Fruit fly (Drosophila melanogaster) whole organism, embryonic: ENCODE measurements around the gene Gs1l.

Source experiments
- Awh ChIP-seq: fragments of 200-800 bp; sonication (Bioruptor generic); IDR thresholded peaks from 2 replicates; pipeline ENCODE4, ENCODE4 v1.3.6; 2022; ENCODE audit warnings: missing biosample characterization, missing genetic modification characterization
- BEAF-32 ChIP-seq: fragments of 200-800 bp; sonication (Bioruptor generic); optimal IDR thresholded peaks from 3 replicates; lab custom pipeline; 2017; ENCODE audit warnings: missing biosample characterization, missing genetic modification characterization, mild to moderate bottlenecking, moderate library complexity, missing genetic modification reagents
- Bgb ChIP-seq: fragments of 200-800 bp; sonication (Bioruptor generic); IDR thresholded peaks from 2 replicates; pipeline ENCODE4 v1.3.6; 2022; ENCODE audit warnings: missing biosample characterization, missing genetic modification characterization; ENCODE audit not compliant: partially characterized antibody
- CG1233 ChIP-seq: fragments of 200-800 bp; sonication (Bioruptor generic); optimal IDR thresholded peaks from 4 replicates; lab custom pipeline; 2018; ENCODE audit warnings: missing biosample characterization, mild to moderate bottlenecking, missing genetic modification characterization
- CG13123 ChIP-seq: fragments of 200-800 bp; sonication (Bioruptor generic); optimal IDR thresholded peaks from 2 replicates; lab custom pipeline; 2016; ENCODE audit warnings: missing biosample characterization, missing genetic modification characterization
- CG14441 ChIP-seq: fragments of 200-800 bp; sonication (Bioruptor generic); IDR thresholded peaks from 2 replicates; pipeline ENCODE4 v1.3.6; 2022; ENCODE audit warnings: missing biosample characterization, missing genetic modification characterization
- CG14667 ChIP-seq: fragments of 200-800 bp; sonication (Bioruptor generic); IDR thresholded peaks from 2 replicates; pipeline ENCODE4 v1.3.6; 2022; ENCODE audit warnings: missing biosample characterization, missing genetic modification characterization
- CG16815 ChIP-seq: fragments of 200-800 bp; sonication (Bioruptor generic); optimal IDR thresholded peaks from 3 replicates; lab custom pipeline; 2017; ENCODE audit warnings: missing biosample characterization, mild to moderate bottlenecking, missing genetic modification characterization
- CG17568 ChIP-seq: fragments of 200-800 bp; sonication (Bioruptor generic); optimal IDR thresholded peaks from 2 replicates; lab custom pipeline; 2018; ENCODE audit warnings: missing biosample characterization, mild to moderate bottlenecking, missing genetic modification characterization, moderate library complexity
- CG17802 ChIP-seq: fragments of 200-800 bp; sonication (Bioruptor generic); optimal IDR thresholded peaks from 2 replicates; lab custom pipeline; 2018; ENCODE audit warnings: missing biosample characterization, mild to moderate bottlenecking, missing genetic modification characterization, moderate library complexity
- CG18764 ChIP-seq: fragments of 200-800 bp; sonication (Bioruptor generic); optimal IDR thresholded peaks from 3 replicates; lab custom pipeline; 2016; ENCODE audit warnings: missing biosample characterization, missing genetic modification characterization
- CG2889 ChIP-seq: fragments of 200-800 bp; sonication (Bioruptor generic); IDR thresholded peaks from 3 replicates; pipeline ENCODE4 v1.3.6; 2022; ENCODE audit warnings: missing biosample characterization, missing genetic modification characterization
- CG4854 ChIP-seq: fragments of 200-800 bp; sonication (Bioruptor generic); optimal IDR thresholded peaks from 2 replicates; lab custom pipeline; 2016; ENCODE audit warnings: missing biosample characterization, missing genetic modification characterization, inconsistent platforms
- CG6272 ChIP-seq: fragments of 200-800 bp; sonication (Bioruptor generic); IDR thresholded peaks from 2 replicates; pipeline ENCODE4 v1.3.6; 2022; ENCODE audit warnings: missing biosample characterization, missing genetic modification characterization
- CG6654 ChIP-seq: fragments of 200-800 bp; sonication (Bioruptor generic); optimal IDR thresholded peaks from 2 replicates; lab custom pipeline; 2017; ENCODE audit warnings: missing biosample characterization, mild to moderate bottlenecking, missing genetic modification characterization
- CG7357 ChIP-seq: fragments of 200-800 bp; sonication (Bioruptor generic); IDR thresholded peaks from 3 replicates; pipeline ENCODE4 v1.3.6; 2022; ENCODE audit warnings: missing biosample characterization, missing genetic modification characterization
- CG7372 ChIP-seq: fragments of 200-800 bp; sonication (Bioruptor generic); IDR thresholded peaks from 2 replicates; pipeline ENCODE4 v1.3.6; 2022; ENCODE audit warnings: missing biosample characterization, missing genetic modification characterization
- CHES-1-like ChIP-seq: fragments of 200-800 bp; sonication (Bioruptor generic); optimal IDR thresholded peaks from 2 replicates; lab custom pipeline; 2016; ENCODE audit warnings: missing biosample characterization, missing genetic modification characterization
- CoRest ChIP-seq: fragments of 200-800 bp; sonication (Bioruptor generic); optimal IDR thresholded peaks from 3 replicates; lab custom pipeline; 2018; ENCODE audit warnings: missing biosample characterization, mild to moderate bottlenecking, missing genetic modification characterization, moderate library complexity
- D19A ChIP-seq: fragments of 200-800 bp; optimal IDR thresholded peaks from 3 replicates; lab custom pipeline; 2019; ENCODE audit warnings: missing biosample characterization, mild to moderate bottlenecking, missing genetic modification characterization, moderate library complexity
- Dek ChIP-seq: fragments of 200-800 bp; sonication (Bioruptor generic); optimal IDR thresholded peaks from 3 replicates; lab custom pipeline; 2019; ENCODE audit warnings: missing biosample characterization, mild to moderate bottlenecking, missing genetic modification characterization, moderate library complexity
- Dip2 ChIP-seq: fragments of 200-800 bp; sonication (Bioruptor generic); IDR thresholded peaks from 2 replicates; pipeline ENCODE4 v1.3.6; 2022; ENCODE audit warnings: missing biosample characterization, missing genetic modification characterization
- Dp ChIP-seq: fragments of 200-800 bp; sonication (Bioruptor generic); optimal IDR thresholded peaks from 2 replicates; lab custom pipeline; 2018; ENCODE audit warnings: missing biosample characterization, mild to moderate bottlenecking, missing genetic modification characterization, moderate library complexity
- Ets65A ChIP-seq: fragments of 200-800 bp; sonication (Bioruptor generic); peaks from one replicate; lab custom pipeline; 2016; ENCODE audit warnings: missing biosample characterization, missing genetic modification characterization
- Ets97D ChIP-seq: fragments of 200-800 bp; sonication (Bioruptor generic); optimal IDR thresholded peaks from 3 replicates; lab custom pipeline; 2016; ENCODE audit warnings: missing biosample characterization, missing genetic modification characterization
- Nf-YA ChIP-seq: fragments of 200-800 bp; sonication (Bioruptor generic); IDR thresholded peaks from 2 replicates; pipeline ENCODE4 v1.3.6; 2022; ENCODE audit warnings: missing biosample characterization, missing genetic modification characterization
- Rfx ChIP-seq: fragments of 200-800 bp; sonication (Bioruptor generic); IDR thresholded peaks from 2 replicates; pipeline ENCODE4 v1.3.6; 2022; ENCODE audit warnings: missing biosample characterization, missing genetic modification characterization
- Ssrp ChIP-seq: fragments of 200-800 bp; sonication (Bioruptor generic); optimal IDR thresholded peaks from 2 replicates; lab custom pipeline; 2018; ENCODE audit warnings: missing biosample characterization, mild to moderate bottlenecking, missing genetic modification characterization, moderate library complexity
- ase ChIP-seq: fragments of 200-800 bp; sonication (Bioruptor generic); IDR thresholded peaks from 3 replicates; pipeline ENCODE4 v1.3.6; 2022; ENCODE audit warnings: missing biosample characterization, missing genetic modification characterization
- bsh ChIP-seq, 2 experiments: fragments of 200-800 bp; sonication (Bioruptor generic); optimal IDR thresholded peaks; 2 replicates each; lab custom pipeline; 2017 to 2018; ENCODE audit warnings: mild to moderate bottlenecking in 2 of 2, missing biosample characterization in 2 of 2, missing genetic modification characterization in 2 of 2, moderate library complexity in 1 of 2
- cad ChIP-seq: fragments of >200 bp; optimal IDR thresholded peaks from 2 replicates; lab custom pipeline; 2017; ENCODE audit warnings: missing biosample characterization, missing genetic modification characterization
- cato ChIP-seq: fragments of 200-800 bp; sonication (Bioruptor generic); optimal IDR thresholded peaks from 2 replicates; lab custom pipeline; 2016; ENCODE audit warnings: missing biosample characterization, missing genetic modification characterization, borderline replicate concordance
- dmrt99B ChIP-seq: fragments of 200-800 bp; sonication (Bioruptor generic); optimal IDR thresholded peaks from 2 replicates; lab custom pipeline; 2018; ENCODE audit warnings: missing biosample characterization, mild to moderate bottlenecking, missing genetic modification characterization, moderate library complexity
- ems ChIP-seq: fragments of 200-800 bp; sonication (Bioruptor generic); optimal IDR thresholded peaks from 3 replicates; lab custom pipeline; 2016; ENCODE audit warnings: missing biosample characterization, missing genetic modification characterization
- en ChIP-seq: fragments of 200-800 bp; sonication (Bioruptor generic); optimal IDR thresholded peaks from 2 replicates; lab custom pipeline; 2016; ENCODE audit warnings: missing biosample characterization, missing genetic modification characterization
- eve ChIP-seq, 2 experiments: fragments of >200 bp; optimal IDR thresholded peaks; 2 replicates each; lab custom pipeline; 2017; ENCODE audit warnings: missing biosample characterization in 2 of 2, missing genetic modification characterization in 2 of 2
- gce ChIP-seq: fragments of 200-800 bp; sonication (Bioruptor generic); IDR thresholded peaks from 3 replicates; pipeline ENCODE4 v1.3.6; 2022; ENCODE audit warnings: missing biosample characterization, missing genetic modification characterization
- grn ChIP-seq: fragments of 200-800 bp; sonication (Bioruptor generic); optimal IDR thresholded peaks from 3 replicates; lab custom pipeline; 2017; ENCODE audit warnings: missing biosample characterization, missing genetic modification characterization
- gsb-n ChIP-seq: fragments of 200-800 bp; sonication (Bioruptor generic); optimal IDR thresholded peaks from 3 replicates; lab custom pipeline; 2018; ENCODE audit warnings: missing biosample characterization, mild to moderate bottlenecking, missing genetic modification characterization
- jing ChIP-seq: fragments of 200-800 bp; sonication (Bioruptor generic); optimal IDR thresholded peaks from 2 replicates; lab custom pipeline; 2018; ENCODE audit warnings: missing biosample characterization, mild to moderate bottlenecking, missing genetic modification characterization
- lov ChIP-seq, 2 experiments: fragments of 200-800 bp in 1 of 2; fragments of >200 bp in 1 of 2; sonication (Bioruptor generic) in 1 of 2; IDR thresholded peaks in 1 of 2; optimal IDR thresholded peaks in 1 of 2; 2 replicates in 1 of 2; 3 replicates in 1 of 2; pipeline versions ENCODE4 v1.3.6 to Lab custom; 2017 to 2022; ENCODE audit warnings: missing biosample characterization in 1 of 2, missing genetic modification characterization in 1 of 2
- mirr ChIP-seq: fragments of 200-800 bp; sonication (Bioruptor generic); optimal IDR thresholded peaks from 3 replicates; lab custom pipeline; 2018; ENCODE audit warnings: missing biosample characterization, mild to moderate bottlenecking, missing genetic modification characterization
- mld ChIP-seq: fragments of 200-800 bp; sonication (Bioruptor generic); IDR thresholded peaks from 3 replicates; pipeline ENCODE4 v1.3.6; 2022; ENCODE audit warnings: missing biosample characterization, missing genetic modification characterization; ENCODE audit not compliant: partially characterized antibody
- nmo ChIP-seq: fragments of 200-800 bp; sonication (Bioruptor generic); optimal IDR thresholded peaks from 2 replicates; lab custom pipeline; 2018; ENCODE audit warnings: missing biosample characterization, mild to moderate bottlenecking, missing genetic modification characterization, moderate library complexity
- otp ChIP-seq: fragments of 200-800 bp; sonication (Bioruptor generic); IDR thresholded peaks from 3 replicates; pipeline ENCODE4, ENCODE4 v1.3.6; 2022; ENCODE audit warnings: missing biosample characterization, missing genetic modification characterization
- p53 ChIP-seq: fragments of 200-800 bp; sonication (Bioruptor generic); optimal IDR thresholded peaks from 2 replicates; lab custom pipeline; 2016; ENCODE audit warnings: missing biosample characterization, missing genetic modification characterization
- pros ChIP-seq: fragments of 200-800 bp; sonication (Bioruptor generic); optimal IDR thresholded peaks from 3 replicates; lab custom pipeline; 2019; ENCODE audit warnings: missing biosample characterization, mild to moderate bottlenecking, missing genetic modification characterization, moderate library complexity
- ranshi ChIP-seq: fragments of 200-800 bp; sonication (Bioruptor generic); IDR thresholded peaks from 2 replicates; pipeline ENCODE4 v1.3.6; 2022; ENCODE audit warnings: missing biosample characterization, missing genetic modification characterization
- wdn ChIP-seq: fragments of 200-800 bp; sonication (Bioruptor generic); IDR thresholded peaks from 2 replicates; pipeline ENCODE4 v1.3.6; 2022; ENCODE audit warnings: missing biosample characterization, missing genetic modification characterization
- wek ChIP-seq: fragments of 200-800 bp; sonication (Bioruptor generic); optimal IDR thresholded peaks from 3 replicates; lab custom pipeline; 2018; ENCODE audit warnings: missing biosample characterization, mild to moderate bottlenecking, missing genetic modification characterization, moderate library complexity

Gene Gs1l

dm6 chr2L:4448582-4449016 lies 8.0 kb downstream of the Gs1l start, which contains the start of gene MFS18 (continued):
- TF ChIP-seq mirr, result peak; percentile 89
- peak; percentile 99 for TF ChIP-seq ase (GFP tag; lab: Robert Waterston, UW)
- TF ChIP-seq Rfx (GFP tag; lab: Robert Waterston, UW), result peak; percentile 98
- peak; percentile 93 for TF ChIP-seq CG16815 (GFP tag; lab: Kevin White, UChicago)
- TF ChIP-seq jing (GFP tag; lab: Kevin White, UChicago), result peak; percentile 99
- peak; percentile 99 for TF ChIP-seq Awh (GFP tag; lab: Robert Waterston, UW)
- TF ChIP-seq BEAF-32 (GFP tag; lab: Kevin White, UChicago), result peak; percentile 49
- peak; percentile 71; the same call in 1 of the 3 replicates for TF ChIP-seq mld (GFP tag; lab: Robert Waterston, UW)
- TF ChIP-seq en (GFP tag; lab: Kevin White, UChicago), result peak; percentile 8
- peak; percentile 80 for TF ChIP-seq wek (GFP tag; lab: Kevin White, UChicago)
- TF ChIP-seq CG2889 (GFP tag; lab: Robert Waterston, UW), result peak; percentile 97
- TF ChIP-seq CG17802 (tag; lab: Kevin White, UChicago), result peak; percentile 92
- peak; percentile 88 for TF ChIP-seq D19A (tag; lab: Kevin White, UChicago)
- TF ChIP-seq CG18764 (GFP tag; lab: Kevin White, UChicago), result peak; percentile 99
- TF ChIP-seq Dp, result peak; percentile 43
- TF ChIP-seq CG17568 (GFP tag; lab: Kevin White, UChicago), result no peak
- peak; percentile 96 for TF ChIP-seq Ets97D
- TF ChIP-seq CG14441 (GFP tag; lab: Robert Waterston, UW), result peak; percentile 99
- peak; percentile 74 for TF ChIP-seq grn (GFP tag; lab: Kevin White, UChicago)
- peak; percentile 92 for TF ChIP-seq Dek
- peak; percentile 73 for TF ChIP-seq CHES-1-like
- TF ChIP-seq CG13123 (GFP tag; lab: Kevin White, UChicago), result peak; percentile 93
- TF ChIP-seq nmo, result peak; percentile 98
- TF ChIP-seq CG7372, result peak; percentile 97
- TF ChIP-seq Ssrp, result peak; percentile 93
- TF ChIP-seq CG6654 (GFP tag; lab: Kevin White, UChicago), result peak; percentile 91
- TF ChIP-seq Ets65A, result peak; percentile 98
- peak; percentile 99 for TF ChIP-seq CG1233 (GFP tag; lab: Kevin White, UChicago)
- TF ChIP-seq p53, result peak; percentile 15
- TF ChIP-seq Dip2 (GFP tag; lab: Robert Waterston, UW), result peak; percentile 70
- TF ChIP-seq CG4854, result peak; percentile 89
- TF ChIP-seq ranshi (GFP tag; lab: Robert Waterston, UW), result peak; percentile 99
- TF ChIP-seq ems (GFP tag; lab: Kevin White, UChicago), result peak; percentile 95
- TF ChIP-seq Bgb (GFP tag; lab: Robert Waterston, UW), result peak; percentile 86
- peak; percentile 99 for TF ChIP-seq dmrt99B (tag; lab: Kevin White, UChicago)
- peak; percentile 99 for TF ChIP-seq CG14667 (GFP tag; lab: Robert Waterston, UW)
- no peak for TF ChIP-seq eve (GFP tag; optimal IDR thresholded peaks at IDR 0.05; lab: Kevin White, UChicago)
- TF ChIP-seq cad, result no peak
- peak; percentile 98 for TF ChIP-seq Nf-YA (GFP tag; lab: Robert Waterston, UW)
- TF ChIP-seq gce, result peak; percentile 98
- peak; percentile 98 for TF ChIP-seq wdn (GFP tag; lab: Robert Waterston, UW)
- peak; percentile 96 for TF ChIP-seq CG7357 (GFP tag; lab: Robert Waterston, UW)
- TF ChIP-seq gsb-n (tag; lab: Kevin White, UChicago), result peak; percentile 97
- TF ChIP-seq otp (GFP tag; lab: Robert Waterston, UW), result peak; percentile 99
- TF ChIP-seq CoRest (tag; lab: Kevin White, UChicago), result peak; percentile 96
- no peak for TF ChIP-seq pros (GFP tag; lab: Kevin White, UChicago)
- TF ChIP-seq lov (optimal IDR thresholded peaks at IDR 0.05; lab: Kevin White, UChicago), result no peak
- peak; percentile 98 for TF ChIP-seq lov (GFP tag; IDR thresholded peaks at IDR 0.05; lab: Robert Waterston, UW)
- peak; percentile 98 for TF ChIP-seq CG6272
- peak; percentile 91 for TF ChIP-seq cato (GFP tag; lab: Kevin White, UChicago)
- peak; percentile 67 to 97 for TF ChIP-seq bsh (GFP tag; optimal IDR thresholded peaks at IDR 0.05; lab: Kevin White, UChicago)
